Worm (Caenorhabditis elegans): ENCODE results near the gene T14B4.20.

T14B4.20 gene

DNA sequence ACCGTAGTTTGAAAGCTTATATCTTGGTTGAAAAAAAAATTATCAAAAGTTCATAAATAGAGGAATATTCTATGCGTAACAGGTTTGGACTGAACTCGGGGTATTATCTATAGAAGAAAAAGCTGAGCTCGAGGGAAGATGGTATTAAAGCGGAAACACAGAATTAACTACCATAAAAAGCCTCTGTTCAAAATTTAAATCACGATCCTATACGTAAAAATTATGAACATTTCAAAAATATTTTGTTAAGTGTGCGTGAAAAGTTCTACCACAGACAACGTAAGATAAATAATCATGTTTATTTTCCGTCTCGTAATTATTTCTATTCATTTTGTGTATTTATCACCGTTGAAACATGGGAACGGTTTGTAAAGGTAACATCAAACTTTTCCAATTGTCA lies 29.7 kb downstream of the T14B4.20 start, which contains the start of gene F41G3.5:
Gene F41G3.5 (plus strand): TSS at position 301 of the 400 bp plus-strand sequence.
- TF ChIP-seq egrh-3 (GFP tag; IDR thresholded peaks at IDR 0.05) (no peak), lsy-27 (tag; optimal IDR thresholded peaks at IDR 0.05; ENCODE audit: borderline replicate concordance, insufficient read depth) (no peak), mes-4 (tag; optimal IDR thresholded peaks at IDR 0.05) (no peak), akir-1 (GFP tag; optimal IDR thresholded peaks at IDR 0.05) (no peak), nhr-120 (GFP tag; IDR thresholded peaks at IDR 0.05) (no peak), B0019.2 (GFP tag; conservative IDR thresholded peaks at IDR 0.05) (no peak), nhr-27 (tag; optimal IDR thresholded peaks at IDR 0.05) (no peak), Y53F4B.3 (GFP tag; IDR thresholded peaks at IDR 0.05) (no peak), dox-1 (GFP tag; IDR thresholded peaks at IDR 0.05) (no peak), C17E4.6 (GFP tag; IDR thresholded peaks at IDR 0.05) (no peak), aptf-3 (GFP tag; IDR thresholded peaks at IDR 0.05) (no peak), tbp1 (GFP tag; optimal IDR thresholded peaks at IDR 0.05) (no peak), lin-35 (GFP tag; optimal IDR thresholded peaks at IDR 0.05) (no peak), T26A5.8 (tag; optimal IDR thresholded peaks at IDR 0.05) (no peak), dpl-1 (GFP tag; optimal IDR thresholded peaks at IDR 0.05) (no peak)

DNA sequence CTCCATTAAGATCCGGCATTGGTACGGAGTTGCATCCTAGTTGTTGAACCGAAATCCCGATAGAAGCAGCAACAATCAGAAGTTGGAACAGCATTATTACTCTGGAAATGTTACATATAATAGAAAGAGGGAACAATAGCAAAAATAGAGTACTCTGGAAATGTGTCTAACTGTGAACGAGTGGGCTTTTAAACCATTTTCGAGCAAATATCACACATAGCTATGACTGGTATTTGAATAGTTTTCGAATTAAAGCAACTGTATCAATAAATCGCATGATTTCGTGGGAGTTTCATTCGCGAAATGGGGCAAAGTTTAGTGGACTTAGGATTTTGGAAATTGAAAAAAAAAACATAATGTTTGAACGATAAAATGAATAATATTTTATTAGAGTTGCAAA lies 32.7 kb downstream of the T14B4.20 start, which contains the start of gene F41G3.10:
Gene F41G3.10 (minus strand): TSS at position 101 of the 400 bp plus-strand sequence.
- TF ChIP-seq F55B11.4 (tag; optimal IDR thresholded peaks at IDR 0.05; ENCODE audit: borderline replicate concordance, insufficient read depth) (no peak), nhr-90 (tag; optimal IDR thresholded peaks at IDR 0.05) (no peak), cebp-2 (GFP tag; IDR thresholded peaks at IDR 0.05) (no peak), somi-1 (GFP tag; optimal IDR thresholded peaks at IDR 0.05) (no peak), F33H1.4 (GFP tag; IDR thresholded peaks at IDR 0.05) (no peak), sptf-2 (GFP tag; optimal IDR thresholded peaks at IDR 0.05) (no peak), fkh-3 (tag; optimal IDR thresholded peaks at IDR 0.05) (no peak), akir-1 (GFP tag; optimal IDR thresholded peaks at IDR 0.05) (no peak), repo-1 (tag; optimal IDR thresholded peaks at IDR 0.05) (no peak), aptf-2 (GFP tag; conservative IDR thresholded peaks at IDR 0.05) (no peak), pha-4 (tag; optimal IDR thresholded peaks at IDR 0.05) (no peak), egl-44 (GFP tag; IDR thresholded peaks at IDR 0.05) (no peak), attf-6 (GFP tag; IDR thresholded peaks at IDR 0.05) (no peak), unc-62 (GFP tag; optimal IDR thresholded peaks at IDR 0.05) (no peak), Y53G8AR.9 (GFP tag; conservative IDR thresholded peaks at IDR 0.05) (no peak)

DNA sequence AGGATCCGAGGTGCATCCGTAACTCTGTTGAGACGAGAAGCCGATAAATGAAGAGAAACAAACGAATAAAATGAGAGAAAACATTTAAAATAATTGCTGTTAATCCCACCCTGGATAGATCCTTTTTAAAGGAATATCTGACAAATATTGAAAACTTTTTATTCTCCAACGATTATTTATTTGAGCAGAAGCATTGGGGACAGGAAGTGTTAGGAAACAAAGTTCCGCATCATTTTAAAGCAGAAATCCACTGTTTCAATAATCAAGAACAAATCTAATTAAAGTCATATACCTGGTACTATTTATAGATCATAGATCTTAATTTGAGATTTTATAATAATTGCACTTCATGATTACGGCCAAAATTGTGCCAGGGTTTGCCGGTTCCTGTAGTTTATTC lies 34.2 kb downstream of the T14B4.20 start, which contains the start of gene F41G3.20:
Gene F41G3.20 (minus strand): TSS at position 101 of the 400 bp plus-strand sequence.
- TF ChIP-seq him-1 (tag; optimal IDR thresholded peaks at IDR 0.05) (no peak), chd-7 (tag; optimal IDR thresholded peaks at IDR 0.05) (no peak), lin-26 (GFP tag; IDR thresholded peaks at IDR 0.05) (no peak)

DNA sequence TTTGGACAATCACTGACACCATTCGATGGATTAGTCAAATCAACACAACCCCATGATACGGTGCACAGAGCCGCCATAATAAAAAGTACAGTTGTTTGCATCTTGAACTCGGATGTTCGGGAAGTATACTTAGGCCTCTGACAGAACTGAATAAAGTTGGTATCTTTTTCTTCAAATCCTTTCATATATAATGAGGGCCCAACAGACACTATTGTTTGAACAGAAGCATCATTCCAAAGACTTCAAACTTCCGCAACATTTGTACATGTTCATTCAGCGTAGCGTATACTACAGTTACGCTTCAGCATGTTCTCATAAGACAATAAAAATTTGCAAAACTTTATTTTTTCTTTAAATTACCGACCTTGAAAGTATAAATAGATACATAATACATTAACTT lies 35.3 kb downstream of the T14B4.20 start, which contains the start of gene F41G3.19:
Gene F41G3.19 (minus strand): TSS at position 101 of the 400 bp plus-strand sequence.
- TF ChIP-seq madf-3 (GFP tag; IDR thresholded peaks at IDR 0.05): no peak
- TF ChIP-seq somi-1 (GFP tag; optimal IDR thresholded peaks at IDR 0.05): no peak
- TF ChIP-seq him-1 (tag; optimal IDR thresholded peaks at IDR 0.05): no peak
- no peak for TF ChIP-seq hrde-1 (tag; optimal IDR thresholded peaks at IDR 0.05; ENCODE audit: borderline replicate concordance)
- TF ChIP-seq zfh-2 (GFP tag; conservative IDR thresholded peaks at IDR 0.05): no peak
- TF ChIP-seq Y79H2A.3 (GFP tag; conservative IDR thresholded peaks at IDR 0.05): no peak
- TF ChIP-seq ztf-6 (GFP tag; IDR thresholded peaks at IDR 0.05): no peak
- no peak for TF ChIP-seq pbrm-1 (GFP tag; IDR thresholded peaks at IDR 0.05)
- TF ChIP-seq unc-130 (GFP tag; optimal IDR thresholded peaks at IDR 0.05): no peak
- no peak for TF ChIP-seq dpl-1 (GFP tag; optimal IDR thresholded peaks at IDR 0.05)
- no peak for TF ChIP-seq mxl-1 (tag; optimal IDR thresholded peaks at IDR 0.05)
- TF ChIP-seq ceh-100 (GFP tag; IDR thresholded peaks at IDR 0.05): no peak
- TF ChIP-seq hmg-20 (GFP tag; IDR thresholded peaks at IDR 0.05): no peak
- no peak for TF ChIP-seq mcd-1 (GFP tag; IDR thresholded peaks at IDR 0.05)
